Fruit fly (Drosophila melanogaster) whole organism, embryonic: ENCODE measurements around the gene Esyt2.

Experiments
- ATbp ChIP-seq: fragments of 200-800 bp; sonication (Bioruptor generic); optimal IDR thresholded peaks from 2 replicates; lab custom pipeline; 2017; ENCODE audit warnings: missing biosample characterization, mild to moderate bottlenecking, missing genetic modification characterization, missing genetic modification reagents
- Blimp-1 ChIP-seq: fragments of 200-800 bp; sonication (Bioruptor generic); optimal IDR thresholded peaks from 3 replicates; lab custom pipeline; 2018; ENCODE audit warnings: missing biosample characterization, missing genetic modification characterization, mild to moderate bottlenecking, moderate library complexity, missing genetic modification reagents
- CG10267 ChIP-seq: fragments of 200-800 bp; sonication (Bioruptor generic); optimal IDR thresholded peaks from 2 replicates; lab custom pipeline; 2018; ENCODE audit warnings: missing biosample characterization, mild to moderate bottlenecking, missing genetic modification characterization, moderate library complexity
- CG10366 ChIP-seq: fragments of 200-800 bp; sonication (Bioruptor generic); IDR thresholded peaks from 2 replicates; pipeline ENCODE4 v1.3.6; 2022; ENCODE audit warnings: missing biosample characterization, missing genetic modification characterization
- CG11085 ChIP-seq: fragments of 200-800 bp; sonication (Bioruptor generic); IDR thresholded peaks from 2 replicates; pipeline ENCODE4 v1.3.6; 2022; ENCODE audit warnings: missing biosample characterization, missing genetic modification characterization
- CG12155 ChIP-seq: fragments of 200-800 bp; sonication (Bioruptor generic); optimal IDR thresholded peaks from 3 replicates; lab custom pipeline; 2016; ENCODE audit warnings: missing biosample characterization, missing genetic modification characterization
- CG13424 ChIP-seq: fragments of 200-800 bp; sonication (Bioruptor generic); optimal IDR thresholded peaks from 2 replicates; lab custom pipeline; 2019; ENCODE audit warnings: missing biosample characterization, mild to moderate bottlenecking, missing genetic modification characterization, moderate library complexity
- CG14667 ChIP-seq: fragments of 200-800 bp; sonication (Bioruptor generic); IDR thresholded peaks from 2 replicates; pipeline ENCODE4 v1.3.6; 2022; ENCODE audit warnings: missing biosample characterization, missing genetic modification characterization
- CG17802 ChIP-seq: fragments of 200-800 bp; sonication (Bioruptor generic); optimal IDR thresholded peaks from 2 replicates; lab custom pipeline; 2018; ENCODE audit warnings: missing biosample characterization, mild to moderate bottlenecking, missing genetic modification characterization, moderate library complexity
- CG17912 ChIP-seq: fragments of 200-800 bp; sonication (Bioruptor generic); optimal IDR thresholded peaks from 2 replicates; lab custom pipeline; 2018; ENCODE audit warnings: missing biosample characterization, mild to moderate bottlenecking, missing genetic modification characterization
- CG1792 ChIP-seq: fragments of 200-800 bp; sonication (Bioruptor generic); optimal IDR thresholded peaks from 2 replicates; lab custom pipeline; 2016; ENCODE audit warnings: missing biosample characterization, missing genetic modification characterization
- CG18476 ChIP-seq: fragments of 200-800 bp; sonication (Bioruptor generic); optimal IDR thresholded peaks from 2 replicates; lab custom pipeline; 2016; ENCODE audit warnings: missing biosample characterization, mild to moderate bottlenecking, missing genetic modification characterization
- CG3163 ChIP-seq: fragments of 200-800 bp; sonication (Bioruptor generic); optimal IDR thresholded peaks from 3 replicates; lab custom pipeline; 2016; ENCODE audit warnings: missing biosample characterization, missing genetic modification characterization
- CG32772 ChIP-seq: fragments of 200-800 bp; sonication (Bioruptor generic); IDR thresholded peaks from 2 replicates; pipeline ENCODE4 v1.3.6; 2022; ENCODE audit warnings: missing biosample characterization, missing genetic modification characterization
- CG4282 ChIP-seq: fragments of 200-800 bp; sonication (Bioruptor generic); optimal IDR thresholded peaks from 2 replicates; lab custom pipeline; 2016; ENCODE audit warnings: missing biosample characterization, missing genetic modification characterization
- CG4328 ChIP-seq: fragments of 200-800 bp; sonication (Bioruptor generic); optimal IDR thresholded peaks from 3 replicates; lab custom pipeline; 2017; ENCODE audit warnings: missing biosample characterization, missing genetic modification reagents, missing genetic modification characterization
- CG4730 ChIP-seq: fragments of 200-800 bp; sonication (Bioruptor generic); IDR thresholded peaks from 2 replicates; pipeline ENCODE4 v1.3.6; 2022; ENCODE audit warnings: missing biosample characterization, missing genetic modification characterization
- CG6272 ChIP-seq: fragments of 200-800 bp; sonication (Bioruptor generic); IDR thresholded peaks from 2 replicates; pipeline ENCODE4 v1.3.6; 2022; ENCODE audit warnings: missing biosample characterization, missing genetic modification characterization
- CG9437 ChIP-seq: fragments of 200-800 bp; sonication (Bioruptor generic); optimal IDR thresholded peaks from 2 replicates; lab custom pipeline; 2018; ENCODE audit warnings: missing biosample characterization, mild to moderate bottlenecking, missing genetic modification characterization
- CG9876 ChIP-seq: fragments of 200-800 bp; sonication (Bioruptor generic); optimal IDR thresholded peaks from 2 replicates; lab custom pipeline; 2016; ENCODE audit warnings: missing biosample characterization, missing genetic modification characterization
- Dip3 ChIP-seq: fragments of 200-800 bp; sonication (Bioruptor generic); optimal IDR thresholded peaks from 3 replicates; lab custom pipeline; 2016; ENCODE audit warnings: missing biosample characterization, missing genetic modification characterization
- E2f2 ChIP-seq: fragments of 200-800 bp; sonication (Bioruptor generic); IDR thresholded peaks from 2 replicates; pipeline ENCODE4 v1.3.6; 2022; ENCODE audit warnings: missing biosample characterization, missing genetic modification characterization
- Hey ChIP-seq: fragments of 200-800 bp; sonication (Bioruptor generic); optimal IDR thresholded peaks from 3 replicates; lab custom pipeline; 2018; ENCODE audit warnings: missing biosample characterization, mild to moderate bottlenecking, missing genetic modification characterization
- Hmr ChIP-seq: fragments of 200-800 bp; sonication (Bioruptor generic); optimal IDR thresholded peaks from 3 replicates; lab custom pipeline; 2017; ENCODE audit warnings: mild to moderate bottlenecking, missing biosample characterization, missing genetic modification reagents, missing genetic modification characterization
- Lim3 ChIP-seq: fragments of 200-800 bp; sonication (Bioruptor generic); IDR thresholded peaks from 2 replicates; pipeline ENCODE4 v1.3.6; 2022; ENCODE audit warnings: missing biosample characterization, missing genetic modification characterization
- Sry-δ ChIP-seq: fragments of 200-800 bp; sonication (Bioruptor generic); optimal IDR thresholded peaks from 2 replicates; lab custom pipeline; 2016; ENCODE audit warnings: missing biosample characterization, missing genetic modification characterization
- ac ChIP-seq: fragments of 200-800 bp; sonication (Bioruptor generic); optimal IDR thresholded peaks from 3 replicates; lab custom pipeline; 2017; ENCODE audit warnings: missing biosample characterization, mild to moderate bottlenecking, missing genetic modification characterization
- ara ChIP-seq: fragments of 200-800 bp; sonication (Bioruptor generic); IDR thresholded peaks from 2 replicates; pipeline ENCODE4 v1.3.6; 2022; ENCODE audit warnings: missing biosample characterization, missing genetic modification characterization
- ash1 ChIP-seq: fragments of 200-800 bp; sonication (Bioruptor generic); optimal IDR thresholded peaks from 2 replicates; lab custom pipeline; 2018; ENCODE audit warnings: missing biosample characterization, mild to moderate bottlenecking, missing genetic modification characterization
- bcd ChIP-seq: fragments of 200-800 bp; sonication (Bioruptor generic); optimal IDR thresholded peaks from 2 replicates; lab custom pipeline; 2017; ENCODE audit warnings: missing biosample characterization, mild to moderate bottlenecking, missing genetic modification characterization
- bsh ChIP-seq, 2 experiments: fragments of 200-800 bp; sonication (Bioruptor generic); optimal IDR thresholded peaks; 2 replicates each; lab custom pipeline; 2017 to 2018; ENCODE audit warnings: mild to moderate bottlenecking in 2 of 2, missing biosample characterization in 2 of 2, missing genetic modification characterization in 2 of 2, moderate library complexity in 1 of 2
- chn ChIP-seq: fragments of 200-800 bp; sonication (Bioruptor generic); optimal IDR thresholded peaks from 2 replicates; lab custom pipeline; 2016; ENCODE audit warnings: missing biosample characterization, missing genetic modification characterization
- dan ChIP-seq: fragments of 200-800 bp; sonication (Bioruptor generic); IDR thresholded peaks from 2 replicates; pipeline ENCODE4 v1.3.6; 2022; ENCODE audit warnings: missing biosample characterization, missing genetic modification characterization
- dmrt99B ChIP-seq: fragments of 200-800 bp; sonication (Bioruptor generic); optimal IDR thresholded peaks from 2 replicates; lab custom pipeline; 2018; ENCODE audit warnings: missing biosample characterization, mild to moderate bottlenecking, missing genetic modification characterization, moderate library complexity
- esg ChIP-seq: fragments of 200-800 bp; sonication (Bioruptor generic); conservative IDR thresholded peaks from 2 replicates; pipeline ENCODE4 v1.3.6; 2022; ENCODE audit warnings: missing biosample characterization, missing genetic modification characterization
- fd96Cb ChIP-seq: fragments of 200-800 bp; sonication (Bioruptor generic); optimal IDR thresholded peaks from 2 replicates; lab custom pipeline; 2018; ENCODE audit warnings: missing biosample characterization, mild to moderate bottlenecking, missing genetic modification characterization, moderate library complexity
- gem ChIP-seq: fragments of 200-800 bp; sonication (Bioruptor generic); optimal IDR thresholded peaks from 2 replicates; lab custom pipeline; 2019; ENCODE audit warnings: missing biosample characterization, mild to moderate bottlenecking, missing genetic modification characterization, moderate library complexity
- jing ChIP-seq: fragments of 200-800 bp; sonication (Bioruptor generic); optimal IDR thresholded peaks from 2 replicates; lab custom pipeline; 2018; ENCODE audit warnings: missing biosample characterization, mild to moderate bottlenecking, missing genetic modification characterization
- kah ChIP-seq: fragments of 200-800 bp; sonication (Bioruptor generic); optimal IDR thresholded peaks from 2 replicates; lab custom pipeline; 2018; ENCODE audit warnings: missing biosample characterization, mild to moderate bottlenecking, missing genetic modification characterization
- knrl ChIP-seq: fragments of 200-800 bp; sonication (Bioruptor generic); IDR thresholded peaks from 3 replicates; pipeline ENCODE4 v1.3.6; 2022; ENCODE audit warnings: missing biosample characterization, missing genetic modification characterization; ENCODE audit not compliant: partially characterized antibody
- lov ChIP-seq, 2 experiments: fragments of 200-800 bp in 1 of 2; fragments of >200 bp in 1 of 2; sonication (Bioruptor generic) in 1 of 2; IDR thresholded peaks in 1 of 2; optimal IDR thresholded peaks in 1 of 2; 2 replicates in 1 of 2; 3 replicates in 1 of 2; pipeline versions ENCODE4 v1.3.6 to Lab custom; 2017 to 2022; ENCODE audit warnings: missing biosample characterization in 1 of 2, missing genetic modification characterization in 1 of 2
- mirr ChIP-seq: fragments of 200-800 bp; sonication (Bioruptor generic); optimal IDR thresholded peaks from 3 replicates; lab custom pipeline; 2018; ENCODE audit warnings: missing biosample characterization, mild to moderate bottlenecking, missing genetic modification characterization
- pita ChIP-seq: fragments of 200-800 bp; sonication (Bioruptor generic); optimal IDR thresholded peaks from 2 replicates; lab custom pipeline; 2017; ENCODE audit warnings: missing biosample characterization, mild to moderate bottlenecking, missing genetic modification characterization
- ro ChIP-seq: fragments of 200-800 bp; sonication (Bioruptor generic); IDR thresholded peaks from 2 replicates; pipeline ENCODE4 v1.3.6; 2022; ENCODE audit warnings: missing biosample characterization, missing genetic modification characterization
- schlank ChIP-seq: fragments of 200-800 bp; sonication (Bioruptor generic); optimal IDR thresholded peaks from 2 replicates; lab custom pipeline; 2018; ENCODE audit warnings: missing biosample characterization, mild to moderate bottlenecking, missing genetic modification characterization
- sisA ChIP-seq: fragments of 200-800 bp; sonication (Bioruptor generic); IDR thresholded peaks from 2 replicates; pipeline ENCODE4 v1.3.6; 2022; ENCODE audit warnings: missing biosample characterization, missing genetic modification characterization
- trh ChIP-seq: fragments of 200-800 bp; sonication (Bioruptor generic); optimal IDR thresholded peaks from 2 replicates; lab custom pipeline; 2016; ENCODE audit warnings: missing biosample characterization, missing genetic modification characterization
- ttk ChIP-seq: fragments of 200-800 bp; sonication (Bioruptor generic); IDR thresholded peaks from 2 replicates; pipeline ENCODE4 v2.1.2; 2022; ENCODE audit warnings: missing biosample characterization, missing genetic modification characterization
- yki ChIP-seq: fragments of >200 bp; optimal IDR thresholded peaks from 3 replicates; lab custom pipeline; 2018
- zfh1 ChIP-seq: fragments of 200-800 bp; sonication (Bioruptor generic); IDR thresholded peaks from 3 replicates; pipeline ENCODE4 v1.3.6; 2022; ENCODE audit warnings: missing biosample characterization, missing genetic modification characterization

Gene Esyt2

DNA sequence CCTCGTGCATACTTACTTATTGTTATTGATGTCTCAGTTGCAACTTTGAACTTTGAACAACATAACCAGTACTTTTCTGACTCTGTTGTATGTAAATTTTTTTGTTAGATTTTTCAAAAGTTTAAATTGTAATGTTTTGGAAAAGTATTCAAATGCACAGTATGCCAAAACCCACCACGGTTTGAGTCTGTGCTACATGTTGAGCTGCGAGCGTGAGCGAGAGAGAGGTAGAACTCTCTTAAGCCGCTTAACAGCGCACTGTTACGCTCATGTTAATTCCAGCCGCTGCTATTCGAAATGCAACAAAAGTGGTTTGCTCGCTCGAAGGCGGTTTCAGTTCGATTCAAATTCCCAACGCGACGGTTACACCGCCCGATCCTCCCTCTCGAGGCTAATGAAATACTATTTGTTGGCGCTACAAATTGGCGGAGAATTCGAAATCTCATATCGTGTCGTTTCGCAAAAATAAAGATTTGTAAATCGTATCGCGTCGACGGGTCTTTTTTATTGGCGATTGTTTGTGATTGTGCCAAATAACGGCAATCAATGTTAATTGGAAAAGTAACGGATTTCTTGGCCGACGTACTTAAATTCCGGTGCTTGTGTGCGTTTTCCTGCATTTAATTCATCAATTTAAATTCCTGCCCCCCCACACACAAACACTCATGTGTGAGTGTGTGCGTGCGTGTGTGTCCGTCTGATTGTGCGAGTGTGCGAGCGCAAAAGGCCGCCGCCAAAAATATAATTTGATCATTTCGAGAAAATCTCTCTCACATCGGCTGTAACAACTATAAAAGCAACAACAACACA is 44.5 kb downstream of the Esyt2 start (continued):
- no peak for TF ChIP-seq trh (GFP tag; lab: Kevin White, UChicago)
- TF ChIP-seq CG17802 (tag; lab: Kevin White, UChicago), result no peak
- TF ChIP-seq ro (GFP tag; lab: Robert Waterston, UW), result no peak
- no peak for TF ChIP-seq jing
- TF ChIP-seq CG14667, result no peak
- TF ChIP-seq sisA (GFP tag; lab: Robert Waterston, UW), result no peak
- TF ChIP-seq CG1792 (GFP tag; lab: Kevin White, UChicago), result no peak
- no peak for TF ChIP-seq esg (GFP tag; lab: Robert Waterston, UW)
- TF ChIP-seq CG4730 (GFP tag; lab: Robert Waterston, UW), result no peak
- no peak for TF ChIP-seq Dip3 (GFP tag; lab: Kevin White, UChicago)
- TF ChIP-seq chn, result no peak
- TF ChIP-seq bcd (GFP tag; lab: Kevin White, UChicago), result no peak
- TF ChIP-seq zfh1 (GFP tag; lab: Robert Waterston, UW), result no peak
- TF ChIP-seq Sry-δ (GFP tag; lab: Kevin White, UChicago), result no peak
- TF ChIP-seq Blimp-1 (GFP tag; lab: Kevin White, UChicago), result no peak
- no peak for TF ChIP-seq Lim3 (GFP tag; lab: Robert Waterston, UW)
- TF ChIP-seq CG10366 (GFP tag; lab: Robert Waterston, UW), result no peak
- TF ChIP-seq CG3163 (GFP tag; lab: Kevin White, UChicago), result peak; percentile 91
- TF ChIP-seq CG6272 (GFP tag; lab: Robert Waterston, UW), result no peak
- TF ChIP-seq CG4328 (GFP tag; lab: Kevin White, UChicago), result no peak
- no peak for TF ChIP-seq knrl (GFP tag; lab: Robert Waterston, UW)
- TF ChIP-seq mirr, result no peak
- TF ChIP-seq fd96Cb (tag; lab: Kevin White, UChicago), result no peak
- TF ChIP-seq ash1 (GFP tag; lab: Kevin White, UChicago), result no peak
- TF ChIP-seq Hmr (GFP tag; lab: Kevin White, UChicago), result peak; percentile 46
- TF ChIP-seq CG13424, result no peak
- TF ChIP-seq CG32772, result no peak
- no peak for TF ChIP-seq lov (optimal IDR thresholded peaks at IDR 0.05; lab: Kevin White, UChicago)
- no peak for TF ChIP-seq lov (GFP tag; IDR thresholded peaks at IDR 0.05; lab: Robert Waterston, UW)
- no peak for TF ChIP-seq gem (tag; lab: Kevin White, UChicago)
- TF ChIP-seq yki, result no peak
- no peak for TF ChIP-seq dan
- no peak for TF ChIP-seq E2f2 (GFP tag; lab: Robert Waterston, UW)
- TF ChIP-seq bsh (GFP tag; optimal IDR thresholded peaks at IDR 0.05; lab: Kevin White, UChicago), result no peak
- no peak for TF ChIP-seq schlank (tag; lab: Kevin White, UChicago)
- no peak for TF ChIP-seq CG9437 (GFP tag; lab: Kevin White, UChicago)
- TF ChIP-seq CG10267 (tag; lab: Kevin White, UChicago), result no peak
- TF ChIP-seq ttk (GFP tag; lab: Robert Waterston, UW), result no peak
- TF ChIP-seq CG17912 (GFP tag; lab: Kevin White, UChicago), result no peak
- no peak for TF ChIP-seq dmrt99B
- no peak for TF ChIP-seq CG12155 (GFP tag; lab: Kevin White, UChicago)
- no peak for TF ChIP-seq ac (GFP tag; lab: Kevin White, UChicago)
- no peak for TF ChIP-seq ara (GFP tag; lab: Robert Waterston, UW)
- TF ChIP-seq Hey (tag; lab: Kevin White, UChicago), result no peak
- TF ChIP-seq CG11085, result no peak
- no peak for TF ChIP-seq CG18476 (GFP tag; lab: Kevin White, UChicago)
- TF ChIP-seq ATbp (GFP tag; lab: Kevin White, UChicago), result no peak
- peak; percentile 44 for TF ChIP-seq pita (GFP tag; lab: Kevin White, UChicago)
- TF ChIP-seq kah, result no peak
- no peak for TF ChIP-seq CG4282
- TF ChIP-seq CG9876, result no peak
